Worm (Caenorhabditis elegans) whole organism, young adult: ENCODE data around the gene T04C9.2.

Source experiments
- D2030.7 ChIP-seq: fragments of 200-800 bp; sonication (Bioruptor generic); IDR thresholded peaks from 2 replicates; pipeline ENCODE4 v1.3.6; 2022; ENCODE audit warnings: missing genetic modification reagents, missing genetic modification characterization, missing compliant biosample characterization
- F23B12.7 ChIP-seq: sonication (generic microtip); optimal IDR thresholded peaks from 2 replicates; lab custom pipeline; 2017; ENCODE audit warnings: missing genetic modification characterization, mild to moderate bottlenecking, missing compliant biosample characterization, antibody characterized with exemption, moderate library complexity; ENCODE audit not compliant: insufficient read depth
- F33H1.4 ChIP-seq: fragments of 200-800 bp; sonication (Bioruptor generic); IDR thresholded peaks from 2 replicates; pipeline ENCODE4 v1.3.6; 2022; ENCODE audit warnings: missing genetic modification reagents, missing genetic modification characterization, missing compliant biosample characterization
- F49E8.2 ChIP-seq: sonication (generic microtip); optimal IDR thresholded peaks from 3 replicates; lab custom pipeline; 2017; ENCODE audit warnings: missing genetic modification characterization, mild to moderate bottlenecking, missing compliant biosample characterization, antibody characterized with exemption, moderate library complexity; ENCODE audit not compliant: insufficient read depth
- F52B5.7 ChIP-seq: sonication (generic microtip); optimal IDR thresholded peaks from 2 replicates; lab custom pipeline; 2016; ENCODE audit warnings: mild to moderate bottlenecking, missing genetic modification characterization, missing compliant biosample characterization
- Y53G8AR.9 ChIP-seq: fragments of 200-800 bp; sonication (Bioruptor generic); conservative IDR thresholded peaks from 2 replicates; pipeline ENCODE4 v1.3.6; 2022; ENCODE audit warnings: missing genetic modification reagents, missing genetic modification characterization, missing compliant biosample characterization
- Y56A3A.18 ChIP-seq: fragments of 200-800 bp; sonication (Bioruptor generic); IDR thresholded peaks from 2 replicates; pipeline ENCODE4 v1.3.6; 2022; ENCODE audit warnings: missing genetic modification reagents, missing genetic modification characterization, missing compliant biosample characterization
- Y79H2A.3 ChIP-seq: fragments of 200-800 bp; sonication (Bioruptor generic); conservative IDR thresholded peaks from 2 replicates; pipeline ENCODE4 v1.3.6; 2022; ENCODE audit warnings: missing genetic modification reagents, missing genetic modification characterization, missing compliant biosample characterization
- ZK185.1 ChIP-seq: sonication (generic microtip); optimal IDR thresholded peaks from 2 replicates; lab custom pipeline; 2016; ENCODE audit warnings: mild to moderate bottlenecking, missing genetic modification characterization, missing compliant biosample characterization; ENCODE audit not compliant: poor library complexity, severe bottlenecking
- aptf-3 ChIP-seq: fragments of 200-800 bp; sonication (Bioruptor generic); IDR thresholded peaks from 2 replicates; pipeline ENCODE4 v1.3.6; 2022; ENCODE audit warnings: missing genetic modification characterization, missing compliant biosample characterization
- athp-1 ChIP-seq: sonication (generic microtip); optimal IDR thresholded peaks from 2 replicates; lab custom pipeline; 2017; ENCODE audit warnings: mild to moderate bottlenecking, missing genetic modification characterization, missing compliant biosample characterization
- attf-5 ChIP-seq: fragments of 200-800 bp; sonication (Bioruptor generic); optimal IDR thresholded peaks from 2 replicates; lab custom pipeline; 2018; ENCODE audit warnings: mild to moderate bottlenecking, missing genetic modification characterization, missing compliant biosample characterization
- bed-1 ChIP-seq: fragments of 200-800 bp; sonication (Bioruptor generic); IDR thresholded peaks from 2 replicates; pipeline ENCODE4 v1.3.6; 2022; ENCODE audit warnings: missing genetic modification reagents, missing genetic modification characterization, missing compliant biosample characterization
- cebp-1 ChIP-seq, 2 experiments: fragments of 200-800 bp in 1 of 2; sonication (Bioruptor generic) in 1 of 2; sonication (generic microtip) in 1 of 2; IDR thresholded peaks in 1 of 2; optimal IDR thresholded peaks in 1 of 2; 2 replicates each; pipeline versions ENCODE4 v1.3.6 to Lab custom; 2017 to 2022; ENCODE audit warnings: missing compliant biosample characterization in 2 of 2, missing genetic modification characterization in 2 of 2, mild to moderate bottlenecking in 1 of 2, missing genetic modification reagents in 1 of 2, moderate library complexity in 1 of 2
- chd-7 ChIP-seq: sonication (generic microtip); optimal IDR thresholded peaks from 2 replicates; lab custom pipeline; 2016; ENCODE audit warnings: mild to moderate bottlenecking, missing genetic modification characterization, moderate library complexity, missing compliant biosample characterization
- die-1 ChIP-seq: sonication (generic microtip); optimal IDR thresholded peaks from 2 replicates; lab custom pipeline; 2016; ENCODE audit warnings: missing genotype, mild to moderate bottlenecking, missing genetic modification characterization, missing compliant biosample characterization
- efl-1 ChIP-seq: fragments of 150-350 bp; optimal IDR thresholded peaks from 2 replicates; lab custom pipeline; 2014; ENCODE audit warnings: missing biosample characterization, missing genetic modification reagents, missing genetic modification characterization
- ekl-4 ChIP-seq: fragments of 200-800 bp; sonication (Bioruptor generic); IDR thresholded peaks from 2 replicates; pipeline ENCODE4 v1.3.6; 2022; ENCODE audit warnings: missing genetic modification reagents, missing genetic modification characterization, missing compliant biosample characterization
- ets-4 ChIP-seq: fragments of 200-800 bp; sonication (Bioruptor generic); optimal IDR thresholded peaks from 2 replicates; lab custom pipeline; 2018; ENCODE audit warnings: mild to moderate bottlenecking, missing genetic modification characterization, missing compliant biosample characterization
- fkh-3 ChIP-seq: sonication (generic microtip); optimal IDR thresholded peaks from 2 replicates; lab custom pipeline; 2016; ENCODE audit warnings: mild to moderate bottlenecking, missing genetic modification characterization, missing compliant biosample characterization
- gei-17 ChIP-seq: fragments of 200-800 bp; sonication (Bioruptor generic); optimal IDR thresholded peaks from 2 replicates; lab custom pipeline; 2018; ENCODE audit warnings: mild to moderate bottlenecking, missing genetic modification characterization, missing compliant biosample characterization
- him-1 ChIP-seq: sonication (generic microtip); optimal IDR thresholded peaks from 2 replicates; lab custom pipeline; 2016; ENCODE audit warnings: missing genotype, missing genetic modification reagents, missing genetic modification characterization, missing compliant biosample characterization
- hlh-12 ChIP-seq: sonication (generic microtip); optimal IDR thresholded peaks from 2 replicates; lab custom pipeline; 2016; ENCODE audit warnings: missing genetic modification characterization, missing compliant biosample characterization
- hrde-1 ChIP-seq: sonication (generic microtip); optimal IDR thresholded peaks from 2 replicates; lab custom pipeline; 2016; ENCODE audit warnings: missing genetic modification characterization, mild to moderate bottlenecking, missing compliant biosample characterization, moderate library complexity, missing genotype, missing genetic modification reagents, borderline replicate concordance
- let-607 ChIP-seq, 2 experiments: fragments of 200-800 bp in 1 of 2; sonication (Bioruptor generic) in 1 of 2; sonication (generic microtip) in 1 of 2; optimal IDR thresholded peaks; 2 replicates each; lab custom pipeline; 2016 to 2018; ENCODE audit warnings: mild to moderate bottlenecking in 2 of 2, missing compliant biosample characterization in 2 of 2, missing genetic modification characterization in 2 of 2, moderate library complexity in 2 of 2, missing genotype in 1 of 2
- lin-35 ChIP-seq, 3 experiments: fragments of 150-350 bp in 2 of 3; sonication (generic microtip) in 1 of 3; optimal IDR thresholded peaks; 2 replicates each; lab custom pipeline; 2014 to 2018; ENCODE audit warnings: missing biosample characterization in 3 of 3, missing genetic modification characterization in 3 of 3, missing genetic modification reagents in 3 of 3
- lin-54 ChIP-seq: fragments of 200-800 bp; sonication (Bioruptor generic); optimal IDR thresholded peaks from 2 replicates; lab custom pipeline; 2018; ENCODE audit warnings: mild to moderate bottlenecking, missing genetic modification characterization, missing compliant biosample characterization
- lsy-27 ChIP-seq: sonication (generic microtip); optimal IDR thresholded peaks from 2 replicates; lab custom pipeline; 2017; ENCODE audit warnings: missing genetic modification characterization, mild to moderate bottlenecking, missing compliant biosample characterization, antibody characterized with exemption, missing genotype, borderline replicate concordance; ENCODE audit not compliant: insufficient read depth
- madf-10 ChIP-seq: sonication (generic microtip); optimal IDR thresholded peaks from 2 replicates; lab custom pipeline; 2016; ENCODE audit warnings: mild to moderate bottlenecking, missing genetic modification characterization, missing compliant biosample characterization
- madf-6 ChIP-seq: fragments of 200-800 bp; sonication (Bioruptor generic); IDR thresholded peaks from 2 replicates; pipeline ENCODE4 v1.3.6; 2022; ENCODE audit warnings: missing genetic modification reagents, missing genetic modification characterization, missing compliant biosample characterization
- mel-28 ChIP-seq: sonication (generic microtip); optimal IDR thresholded peaks from 2 replicates; lab custom pipeline; 2016; ENCODE audit warnings: borderline replicate concordance, mild to moderate bottlenecking, missing genetic modification characterization, missing compliant biosample characterization
- nfya-2 ChIP-seq: fragments of 200-800 bp; sonication (Bioruptor generic); IDR thresholded peaks from 2 replicates; pipeline ENCODE4 v1.3.6; 2022; ENCODE audit warnings: missing genetic modification reagents, missing genetic modification characterization, missing compliant biosample characterization
- nfyb-1 ChIP-seq: fragments of 200-800 bp; sonication (Bioruptor generic); IDR thresholded peaks from 2 replicates; pipeline ENCODE4 v1.3.6; 2022; ENCODE audit warnings: missing genetic modification reagents, missing genetic modification characterization, missing compliant biosample characterization
- nhr-120 ChIP-seq: fragments of 200-800 bp; sonication (Bioruptor generic); IDR thresholded peaks from 2 replicates; pipeline ENCODE4 v1.3.6; 2022; ENCODE audit warnings: missing genetic modification characterization, missing compliant biosample characterization
- pbrm-1 ChIP-seq: fragments of 200-800 bp; sonication (Bioruptor generic); IDR thresholded peaks from 2 replicates; pipeline ENCODE4 v1.3.6; 2022; ENCODE audit warnings: missing genetic modification reagents, missing genetic modification characterization, missing compliant biosample characterization
- snpc-1.1 ChIP-seq: sonication (generic microtip); optimal IDR thresholded peaks from 2 replicates; lab custom pipeline; 2017; ENCODE audit warnings: missing genetic modification characterization, mild to moderate bottlenecking, missing compliant biosample characterization, antibody characterized with exemption, moderate library complexity, missing genotype, missing genetic modification reagents; ENCODE audit not compliant: insufficient read depth
- somi-1 ChIP-seq: fragments of 200-800 bp; sonication (Bioruptor generic); optimal IDR thresholded peaks from 2 replicates; lab custom pipeline; 2018; ENCODE audit warnings: mild to moderate bottlenecking, missing genetic modification characterization, missing compliant biosample characterization
- tbp1 ChIP-seq: fragments of 200-800 bp; sonication (Bioruptor generic); optimal IDR thresholded peaks from 2 replicates; lab custom pipeline; 2018; ENCODE audit warnings: mild to moderate bottlenecking, missing genetic modification characterization, missing compliant biosample characterization
- tlf-1 ChIP-seq: fragments of 200-800 bp; sonication (Bioruptor generic); optimal IDR thresholded peaks from 2 replicates; lab custom pipeline; 2018; ENCODE audit warnings: mild to moderate bottlenecking, missing genetic modification characterization, missing compliant biosample characterization
- unc-62 ChIP-seq: fragments of 150-350 bp; optimal IDR thresholded peaks from 2 replicates; lab custom pipeline; 2014; ENCODE audit warnings: missing biosample characterization, missing genetic modification reagents, missing genetic modification characterization
- zfh-2 ChIP-seq: fragments of 200-800 bp; sonication (Bioruptor generic); conservative IDR thresholded peaks from 2 replicates; pipeline ENCODE4 v1.3.6; 2022; ENCODE audit warnings: missing genetic modification reagents, missing genetic modification characterization, missing compliant biosample characterization
- ztf-18 ChIP-seq: sonication (generic microtip); optimal IDR thresholded peaks from 2 replicates; lab custom pipeline; 2016; ENCODE audit warnings: missing genotype, mild to moderate bottlenecking, missing genetic modification characterization, missing compliant biosample characterization
- ztf-3 ChIP-seq: fragments of 200-800 bp; sonication (Bioruptor generic); optimal IDR thresholded peaks from 2 replicates; lab custom pipeline; 2018; ENCODE audit warnings: mild to moderate bottlenecking, missing genetic modification characterization, missing compliant biosample characterization
- ztf-6 ChIP-seq: fragments of 200-800 bp; sonication (Bioruptor generic); IDR thresholded peaks from 2 replicates; pipeline ENCODE4 v1.3.6; 2022; ENCODE audit warnings: missing genetic modification reagents, missing genetic modification characterization, missing compliant biosample characterization

T04C9.2 gene

ce11 chrIII:5943368-5944180, 48.1 kb upstream of the T04C9.2 start (continued):
- peak; percentile 75 for TF ChIP-seq ZK185.1 (tag; lab: Kevin White, UChicago)
- no peak for TF ChIP-seq unc-62 (GFP tag; lab: Kevin White, UChicago)
- TF ChIP-seq F23B12.7 (tag; lab: Kevin White, UChicago) = peak; percentile 26
- peak; percentile 81 for TF ChIP-seq Y56A3A.18 (GFP tag; lab: Robert Waterston, UW)
- TF ChIP-seq hlh-12 (tag; lab: Kevin White, UChicago) = no peak
- TF ChIP-seq aptf-3 = no peak
- peak; percentile 69 for TF ChIP-seq mel-28 (tag; lab: Kevin White, UChicago)
- TF ChIP-seq ets-4 = peak; percentile 5
- TF ChIP-seq D2030.7 (GFP tag; lab: Robert Waterston, UW) = 0 out of 2 replicates have a peak, but pooled peaks have one; percentile 14
- TF ChIP-seq let-607 (tag; optimal IDR thresholded peaks at IDR 0.05; lab: Kevin White, UChicago) = peak; percentile 31 to 35
- TF ChIP-seq ztf-18 (tag; lab: Kevin White, UChicago) = peak; percentile 11
- TF ChIP-seq bed-1 (GFP tag; lab: Robert Waterston, UW) = no peak
- peak; percentile 3 for TF ChIP-seq fkh-3 (tag; lab: Kevin White, UChicago)
- no peak; the same call in 1 of the 2 replicates for TF ChIP-seq cebp-1 (GFP tag; IDR thresholded peaks at IDR 0.05; lab: Robert Waterston, UW)
- TF ChIP-seq cebp-1 (tag; optimal IDR thresholded peaks at IDR 0.05; lab: Kevin White, UChicago) = peak; percentile 86
- TF ChIP-seq ztf-3 (GFP tag; lab: Kevin White, UChicago) = peak; percentile 21
- TF ChIP-seq madf-10 = peak; percentile 82
- peak; percentile 86 for TF ChIP-seq nfyb-1
- peak; percentile 39 for TF ChIP-seq attf-5 (GFP tag; lab: Kevin White, UChicago)
- no peak for TF ChIP-seq zfh-2
- TF ChIP-seq tbp1 (GFP tag; lab: Kevin White, UChicago) = peak; percentile 62
- TF ChIP-seq lsy-27 (tag; lab: Kevin White, UChicago) = no peak
- peak; percentile 41 for TF ChIP-seq gei-17
- TF ChIP-seq nfya-2 (GFP tag; lab: Robert Waterston, UW) = 0 out of 2 replicates have a peak, but pooled peaks have one; percentile 2
- peak; percentile 82 for TF ChIP-seq athp-1 (tag; lab: Kevin White, UChicago)
- no peak for TF ChIP-seq chd-7
- TF ChIP-seq ztf-6 (GFP tag; lab: Robert Waterston, UW) = no peak
- TF ChIP-seq F33H1.4 (GFP tag; lab: Robert Waterston, UW) = peak; percentile 30; the same call in 1 of the 2 replicates
- TF ChIP-seq madf-6 (GFP tag; lab: Robert Waterston, UW) = peak; percentile 71
- peak; percentile 62 for TF ChIP-seq lin-54 (GFP tag; lab: Kevin White, UChicago)
- peak; percentile 46 for TF ChIP-seq die-1 (tag; lab: Kevin White, UChicago)
- TF ChIP-seq F49E8.2 (tag; lab: Kevin White, UChicago) = peak; percentile 73
- peak; percentile 89 for TF ChIP-seq hrde-1 (tag; lab: Kevin White, UChicago)
- TF ChIP-seq lin-35 (GFP tag; optimal IDR thresholded peaks at IDR 0.05; lab: Kevin White, UChicago) = peak in 1 of 3 experiments; percentile 78
- peak; percentile 81 for TF ChIP-seq ekl-4 (GFP tag; lab: Robert Waterston, UW)
- peak; percentile 90 for TF ChIP-seq Y53G8AR.9 (GFP tag; lab: Robert Waterston, UW)
- peak; percentile 30 for TF ChIP-seq somi-1 (GFP tag; lab: Kevin White, UChicago)
- peak; percentile 84 for TF ChIP-seq tlf-1
- TF ChIP-seq efl-1 (GFP tag; lab: Kevin White, UChicago) = no peak
- peak; percentile 92 for TF ChIP-seq him-1
- TF ChIP-seq pbrm-1 (GFP tag; lab: Robert Waterston, UW) = peak; percentile 15
- TF ChIP-seq Y79H2A.3 (GFP tag; lab: Robert Waterston, UW) = peak; percentile 92; the same call in 1 of the 2 replicates
- peak; percentile 62 for TF ChIP-seq F52B5.7
- no peak; the same call in 1 of the 2 replicates for TF ChIP-seq nhr-120 (GFP tag; lab: Robert Waterston, UW)
- TF ChIP-seq snpc-1.1 (tag; lab: Kevin White, UChicago) = peak; percentile 73
